Worm (Caenorhabditis elegans): ENCODE measurements around the gene E02C12.12.

Gene E02C12.12

ce11 chrV:9343629-9344624 is 38.2 kb downstream of the E02C12.12 start, which contains the start of gene tos-1:
Gene tos-1 (minus strand): TSS chrV:9344203.
- TF ChIP-seq nhr-28 (tag; optimal IDR thresholded peaks at IDR 0.05) (peak; percentile 81), nhr-12 (tag; optimal IDR thresholded peaks at IDR 0.05) (peak; percentile 93), lin-32 (GFP tag; optimal IDR thresholded peaks at IDR 0.05) (peak; percentile 51), elt-1 (tag; optimal IDR thresholded peaks at IDR 0.05; ENCODE audit: borderline replicate concordance, insufficient read depth) (peak; percentile 52), sem-2 (GFP tag; optimal IDR thresholded peaks at IDR 0.05) (peak; percentile 69), sptf-1 (tag; optimal IDR thresholded peaks at IDR 0.05) (peak; percentile 97), bed-3 (GFP tag; optimal IDR thresholded peaks at IDR 0.05) (peak; percentile 77), unc-62 (GFP tag; optimal IDR thresholded peaks at IDR 0.05) (peak; percentile 94), mep-1 (tag; optimal IDR thresholded peaks at IDR 0.05) (peak; percentile 99), lsy-2 (tag; optimal IDR thresholded peaks at IDR 0.05) (peak; percentile 89), M03D4.4 (tag; optimal IDR thresholded peaks at IDR 0.05) (peak; percentile 93), unc-39 (tag; optimal IDR thresholded peaks at IDR 0.05) (peak; percentile 93), unc-120 (tag; optimal IDR thresholded peaks at IDR 0.05; ENCODE audit: poor library complexity, severe bottlenecking) (peak; percentile 86), blmp-1 (tag; optimal IDR thresholded peaks at IDR 0.05) (no peak), ztf-11 (tag; optimal IDR thresholded peaks at IDR 0.05) (peak; percentile 96), ceh-43 (GFP tag; optimal IDR thresholded peaks at IDR 0.05) (peak; percentile 92), mls-2 (tag; optimal IDR thresholded peaks at IDR 0.05) (peak; percentile 96), hlh-1 (tag; optimal IDR thresholded peaks at IDR 0.05) (peak; percentile 57), elt-3 (tag; optimal IDR thresholded peaks at IDR 0.05) (peak; percentile 74), ceh-83 (GFP tag; optimal IDR thresholded peaks at IDR 0.05) (peak; percentile 82), mab-5 (tag; optimal IDR thresholded peaks at IDR 0.05) (peak; percentile 63), nhr-237 (tag; optimal IDR thresholded peaks at IDR 0.05) (peak; percentile 98), zip-8 (tag; optimal IDR thresholded peaks at IDR 0.05) (no peak), ham-2 (GFP tag; optimal IDR thresholded peaks at IDR 0.05) (peak; percentile 96), ceh-39 (tag; optimal IDR thresholded peaks at IDR 0.05) (peak; percentile 100), flh-1 (GFP tag; optimal IDR thresholded peaks at IDR 0.05) (peak; percentile 27), tbx-8 (GFP tag; optimal IDR thresholded peaks at IDR 0.05) (peak; percentile 45), nhr-76 (tag; optimal IDR thresholded peaks at IDR 0.05) (no peak), nhr-2 (tag; optimal IDR thresholded peaks at IDR 0.05) (peak; percentile 52), lin-13 (tag; optimal IDR thresholded peaks at IDR 0.05) (peak; percentile 98), ces-1 (GFP tag; optimal IDR thresholded peaks at IDR 0.05) (peak; percentile 92), pha-4 (tag; optimal IDR thresholded peaks at IDR 0.05) (peak; percentile 90), snpc-4 (tag; optimal IDR thresholded peaks at IDR 0.05) (no peak), cnd-1 (tag; optimal IDR thresholded peaks at IDR 0.05) (peak; percentile 92), drap-1 (GFP tag; optimal IDR thresholded peaks at IDR 0.05) (peak; percentile 93)

DNA sequence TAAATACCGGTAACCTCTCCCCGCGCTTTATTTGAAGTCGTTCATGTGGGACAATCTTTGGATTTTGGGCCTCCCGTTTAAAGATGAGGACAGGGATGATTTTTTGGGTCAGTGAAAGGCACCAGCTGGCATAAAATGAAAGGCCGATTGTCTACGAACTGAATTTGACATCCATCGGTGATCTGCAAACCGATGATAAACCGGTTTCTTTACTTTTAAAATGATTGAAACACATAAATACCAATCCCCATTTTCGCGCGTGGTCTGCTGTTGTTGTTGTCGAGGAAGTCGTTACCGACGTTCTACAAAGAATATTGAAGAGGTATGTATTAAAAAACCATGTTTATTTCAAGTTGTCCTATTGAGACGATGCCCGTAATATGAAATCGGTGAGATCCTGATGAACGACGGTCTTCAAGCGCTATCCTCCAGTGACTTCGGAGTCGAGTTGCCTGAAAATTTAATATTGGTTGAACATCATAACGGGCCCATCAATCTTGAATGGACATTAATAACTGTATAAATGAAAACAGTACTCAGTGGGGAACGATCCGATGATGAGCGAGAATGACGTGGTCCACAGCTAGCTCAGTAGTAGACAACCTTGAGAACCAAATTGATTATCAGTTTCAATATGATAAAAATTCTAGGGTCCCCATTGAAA is 39.0 kb downstream of the E02C12.12 start:
- TF ChIP-seq lin-13 (tag; optimal IDR thresholded peaks at IDR 0.05) (no peak), lin-32 (GFP tag; optimal IDR thresholded peaks at IDR 0.05) (no peak), unc-62 (GFP tag; optimal IDR thresholded peaks at IDR 0.05) (no peak), unc-120 (tag; optimal IDR thresholded peaks at IDR 0.05; ENCODE audit: poor library complexity, severe bottlenecking) (no peak), elt-1 (tag; optimal IDR thresholded peaks at IDR 0.05; ENCODE audit: borderline replicate concordance, insufficient read depth) (no peak)

ce11 chrV:9340318-9340717 is 41.8 kb downstream of the E02C12.12 start:
- no peak for TF ChIP-seq pha-4 (tag; optimal IDR thresholded peaks at IDR 0.05)
- TF ChIP-seq blmp-1 (tag; optimal IDR thresholded peaks at IDR 0.05), result no peak
- no peak for TF ChIP-seq elt-1 (tag; optimal IDR thresholded peaks at IDR 0.05; ENCODE audit: borderline replicate concordance, insufficient read depth)
- no peak for TF ChIP-seq ceh-39 (tag; optimal IDR thresholded peaks at IDR 0.05)
- no peak for TF ChIP-seq snpc-4 (tag; optimal IDR thresholded peaks at IDR 0.05)
- TF ChIP-seq lsy-2 (tag; optimal IDR thresholded peaks at IDR 0.05), result no peak
- no peak for TF ChIP-seq cnd-1 (tag; optimal IDR thresholded peaks at IDR 0.05)
- TF ChIP-seq ham-2 (GFP tag; optimal IDR thresholded peaks at IDR 0.05), result no peak
- no peak for TF ChIP-seq lin-32 (GFP tag; optimal IDR thresholded peaks at IDR 0.05)
- TF ChIP-seq sptf-1 (tag; optimal IDR thresholded peaks at IDR 0.05), result no peak
- TF ChIP-seq tbx-8 (GFP tag; optimal IDR thresholded peaks at IDR 0.05), result no peak
- no peak for TF ChIP-seq unc-39 (tag; optimal IDR thresholded peaks at IDR 0.05)
- TF ChIP-seq nhr-76 (tag; optimal IDR thresholded peaks at IDR 0.05), result no peak
- no peak for TF ChIP-seq nhr-2 (tag; optimal IDR thresholded peaks at IDR 0.05)
- no peak for TF ChIP-seq ceh-83 (GFP tag; optimal IDR thresholded peaks at IDR 0.05)
- no peak for TF ChIP-seq ceh-43 (GFP tag; optimal IDR thresholded peaks at IDR 0.05)
- TF ChIP-seq M03D4.4 (tag; optimal IDR thresholded peaks at IDR 0.05), result no peak
- no peak for TF ChIP-seq mep-1 (tag; optimal IDR thresholded peaks at IDR 0.05)
- no peak for TF ChIP-seq mab-5 (tag; optimal IDR thresholded peaks at IDR 0.05)
- no peak for TF ChIP-seq ztf-11 (tag; optimal IDR thresholded peaks at IDR 0.05)

Measured in whole organism, mixed stage, embryonic.